Worm (Caenorhabditis elegans) whole organism, L3 larva: ENCODE measurements around the gene sbt-1.

Experiments
- aly-2 ChIP-seq: fragments of 150-350 bp; optimal IDR thresholded peaks from 2 replicates; lab custom pipeline; 2014; ENCODE audit warnings: missing biosample characterization, missing genetic modification characterization
- ama-1 ChIP-seq: fragments of 150-350 bp; optimal IDR thresholded peaks from 2 replicates; lab custom pipeline; 2018
- ceh-82 ChIP-seq: fragments of 150-350 bp; optimal IDR thresholded peaks from 2 replicates; lab custom pipeline; 2014; ENCODE audit warnings: missing biosample characterization, missing genetic modification characterization
- fkh-2 ChIP-seq: fragments of 150-350 bp; optimal IDR thresholded peaks from 2 replicates; lab custom pipeline; 2014; ENCODE audit warnings: missing biosample characterization, missing genetic modification reagents, missing genetic modification characterization
- lin-39 ChIP-seq: fragments of 150-350 bp; optimal IDR thresholded peaks from 2 replicates; lab custom pipeline; 2018; ENCODE audit warnings: missing biosample characterization, missing genetic modification reagents, missing genetic modification characterization
- nhr-237 ChIP-seq: fragments of 150-350 bp; optimal IDR thresholded peaks from 2 replicates; lab custom pipeline; 2014; ENCODE audit warnings: missing biosample characterization, missing genetic modification characterization
- pha-4 ChIP-seq: fragments of 150-350 bp; optimal IDR thresholded peaks from 2 replicates; lab custom pipeline; 2014; ENCODE audit warnings: missing biosample characterization, missing genetic modification reagents, missing genetic modification characterization
- sea-2 ChIP-seq: fragments of 150-350 bp; sonication (generic microtip); optimal IDR thresholded peaks from 4 replicates; lab custom pipeline; 2014; ENCODE audit warnings: missing biosample characterization, missing genetic modification reagents, missing genetic modification characterization
- snpc-4 ChIP-seq: fragments of 150-350 bp; optimal IDR thresholded peaks from 2 replicates; lab custom pipeline; 2014; ENCODE audit warnings: missing biosample characterization, missing genetic modification characterization
- zag-1 ChIP-seq: fragments of 150-350 bp; optimal IDR thresholded peaks from 2 replicates; lab custom pipeline; 2014; ENCODE audit warnings: missing biosample characterization, missing genetic modification characterization
- ztf-11 ChIP-seq: fragments of 150-350 bp; optimal IDR thresholded peaks from 2 replicates; lab custom pipeline; 2014; ENCODE audit warnings: missing biosample characterization, missing genetic modification characterization
- ztf-4 ChIP-seq: fragments of 150-350 bp; optimal IDR thresholded peaks from 2 replicates; lab custom pipeline; 2014; ENCODE audit warnings: missing biosample characterization, missing genetic modification characterization

DNA sequence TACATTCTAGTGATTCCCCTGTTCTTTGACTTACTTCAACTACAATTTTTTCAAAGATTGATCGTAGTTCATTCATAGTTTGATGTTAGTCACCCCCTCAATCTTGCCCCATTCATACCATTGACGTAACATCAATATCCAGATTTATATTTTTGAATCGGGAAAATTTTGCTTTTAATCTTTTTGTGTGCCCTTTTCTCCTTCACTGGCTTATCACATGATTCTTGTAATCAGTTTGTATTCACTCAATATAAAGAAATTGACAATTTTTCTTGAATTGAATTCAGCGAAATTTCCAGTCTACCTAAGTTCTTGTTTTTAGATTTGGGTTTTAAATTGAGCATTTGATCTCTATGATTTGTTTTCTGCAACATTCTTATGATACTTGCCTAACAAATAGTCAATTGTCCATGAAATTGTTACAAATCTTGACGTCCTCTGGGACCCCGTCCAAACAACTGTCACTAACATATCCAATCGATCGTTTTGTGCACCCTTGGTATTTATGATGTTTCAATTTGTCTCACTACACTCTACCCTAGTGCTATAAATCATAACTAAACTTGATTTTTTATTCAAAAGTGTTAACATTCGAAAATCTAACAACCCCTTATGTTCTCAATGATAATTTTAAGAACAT, 48.9 kb downstream of the sbt-1 start:
- TF ChIP-seq zag-1 (tag; lab: Kevin White, UChicago) (no peak), nhr-237 (tag; lab: Kevin White, UChicago) (no peak), ama-1 (lab: Kevin White, UChicago) (no peak), ceh-82 (no peak), fkh-2 (tag; lab: Kevin White, UChicago) (no peak), snpc-4 (tag; lab: Kevin White, UChicago) (no peak), sea-2 (GFP tag; lab: Kevin White, UChicago) (no peak), ztf-11 (no peak), ztf-4 (tag; lab: Kevin White, UChicago) (no peak), pha-4 (tag; lab: Kevin White, UChicago) (no peak), aly-2 (tag; lab: Kevin White, UChicago) (no peak), lin-39 (tag; lab: Kevin White, UChicago) (no peak)
